Fruit fly (Drosophila melanogaster): ENCODE measurements around the gene Abd-B.

Abd-B gene

DNA sequence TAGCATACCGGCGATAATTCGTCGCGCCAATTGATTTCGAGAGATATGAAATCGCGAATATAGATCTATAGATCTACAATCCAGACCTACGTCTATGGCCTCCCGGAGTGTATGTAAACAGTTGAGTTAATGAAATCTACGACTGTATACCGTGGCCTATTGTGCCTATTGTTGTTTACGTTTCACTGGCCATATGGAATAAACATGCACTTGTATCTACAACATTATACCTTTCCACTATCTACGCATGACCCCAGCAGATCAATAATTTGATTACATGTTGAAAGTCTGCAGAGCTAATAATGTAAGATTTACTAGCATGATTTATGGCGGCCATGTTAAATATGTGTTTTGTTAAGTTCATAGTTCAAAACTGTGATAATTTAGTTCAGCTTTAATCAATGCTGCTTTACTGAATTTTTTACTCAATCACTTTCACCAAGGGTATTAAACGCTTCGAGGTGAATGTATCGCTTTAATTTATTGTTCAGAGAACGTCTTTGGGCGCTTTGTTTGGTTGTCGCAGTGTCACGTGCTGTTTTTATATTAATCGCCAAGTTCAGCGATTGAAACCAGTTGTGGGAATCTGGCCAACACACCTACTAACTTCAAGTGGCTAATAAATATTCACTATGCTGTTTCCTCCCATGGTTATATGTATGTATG is 9.1 kb upstream of the Abd-B start (continued):
- no peak for TF ChIP-seq CG8089 (GFP tag; optimal IDR thresholded peaks at IDR 0.05)
- TF ChIP-seq schlank (tag; optimal IDR thresholded peaks at IDR 0.05): peak; percentile 11
- no peak for TF ChIP-seq en (GFP tag; optimal IDR thresholded peaks at IDR 0.05)
- no peak for TF ChIP-seq Doc2 (GFP tag; IDR thresholded peaks at IDR 0.05)
- no peak for TF ChIP-seq ab (GFP tag; optimal IDR thresholded peaks at IDR 0.05)
- TF ChIP-seq vfl (GFP tag; optimal IDR thresholded peaks at IDR 0.05): no peak
- no peak for TF ChIP-seq caup (GFP tag; optimal IDR thresholded peaks at IDR 0.05; ENCODE audit: severe bottlenecking)
- no peak for TF ChIP-seq CG11696 (GFP tag; IDR thresholded peaks at IDR 0.05)
- no peak for TF ChIP-seq CG17912 (GFP tag; optimal IDR thresholded peaks at IDR 0.05)
- no peak for TF ChIP-seq MESR4 (GFP tag; optimal IDR thresholded peaks at IDR 0.05)
- TF ChIP-seq sens (GFP tag): peak; percentile 42
- TF ChIP-seq ttk (GFP tag; IDR thresholded peaks at IDR 0.05): no peak
- peak; percentile 20 for TF ChIP-seq D19B (GFP tag; optimal IDR thresholded peaks at IDR 0.05)
- TF ChIP-seq amos (GFP tag; IDR thresholded peaks at IDR 0.05; ENCODE audit: partially characterized antibody): no peak
- TF ChIP-seq abd-A (tag; optimal IDR thresholded peaks at IDR 0.05): no peak
- no peak for TF ChIP-seq chn (GFP tag; optimal IDR thresholded peaks at IDR 0.05)
- no peak for TF ChIP-seq Sox102F (GFP tag; optimal IDR thresholded peaks at IDR 0.05)
- TF ChIP-seq CG10654 (GFP tag; optimal IDR thresholded peaks at IDR 0.05): no peak
- peak; percentile 26 for TF ChIP-seq sug (tag; optimal IDR thresholded peaks at IDR 0.05)
- no peak for TF ChIP-seq zfh2 (GFP tag; optimal IDR thresholded peaks at IDR 0.05)
- no peak for TF ChIP-seq Dip3 (GFP tag; optimal IDR thresholded peaks at IDR 0.05)
- no peak for TF ChIP-seq vnd (GFP tag; IDR thresholded peaks at IDR 0.05; ENCODE audit: partially characterized antibody)
- no peak for TF ChIP-seq Aef1 (GFP tag; IDR thresholded peaks at IDR 0.05)
- TF ChIP-seq Usf (GFP tag; optimal IDR thresholded peaks at IDR 0.05): no peak
- no peak for TF ChIP-seq CG6272 (GFP tag; IDR thresholded peaks at IDR 0.05)
- TF ChIP-seq Rfx (GFP tag; IDR thresholded peaks at IDR 0.05): peak; percentile 35; the same call in 1 of the 2 replicates
- 0 out of 4 replicates have a peak, but pooled peaks have one; percentile 43 for TF ChIP-seq chinmo (GFP tag; IDR thresholded peaks at IDR 0.05; ENCODE audit: partially characterized antibody)
- no peak for TF ChIP-seq C15 (GFP tag; IDR thresholded peaks at IDR 0.05)
- TF ChIP-seq rib (GFP tag; IDR thresholded peaks at IDR 0.05): peak; percentile 39; the same call in 1 of the 2 replicates
- TF ChIP-seq CG1647 (GFP tag; optimal IDR thresholded peaks at IDR 0.05): no peak
- TF ChIP-seq NFAT (GFP tag; IDR thresholded peaks at IDR 0.05): peak; percentile 33; the same call in 1 of the 2 replicates
- TF ChIP-seq CG9932 (GFP tag; IDR thresholded peaks at IDR 0.05): no peak
- no peak for TF ChIP-seq tin (GFP tag; optimal IDR thresholded peaks at IDR 0.05)
- TF ChIP-seq psq (GFP tag; optimal IDR thresholded peaks at IDR 0.05): no peak
- no peak for TF ChIP-seq lab (GFP tag; optimal IDR thresholded peaks at IDR 0.05)
- TF ChIP-seq org-1 (GFP tag; optimal IDR thresholded peaks at IDR 0.05): no peak
- peak; percentile 63 for TF ChIP-seq sd (tag; optimal IDR thresholded peaks at IDR 0.05)
- TF ChIP-seq D19A (tag; optimal IDR thresholded peaks at IDR 0.05): peak; percentile 68
- no peak for TF ChIP-seq HLH54F (GFP tag; optimal IDR thresholded peaks at IDR 0.05)
- TF ChIP-seq vvl (GFP tag; IDR thresholded peaks at IDR 0.05): peak; percentile 33; the same call in 1 of the 2 replicates
- no peak for TF ChIP-seq CG4328 (GFP tag; optimal IDR thresholded peaks at IDR 0.05)
- TF ChIP-seq Nf-YA (GFP tag; IDR thresholded peaks at IDR 0.05): no peak
- peak; percentile 20 for TF ChIP-seq CG15011 (GFP tag; optimal IDR thresholded peaks at IDR 0.05)
- no peak for TF ChIP-seq pita (GFP tag; optimal IDR thresholded peaks at IDR 0.05)
- TF ChIP-seq CG1832 (GFP tag; optimal IDR thresholded peaks at IDR 0.05): no peak
- no peak for TF ChIP-seq CG32532 (GFP tag; IDR thresholded peaks at IDR 0.05)
- TF ChIP-seq CG31224 (GFP tag; IDR thresholded peaks at IDR 0.05): 0 out of 2 replicates have a peak, but pooled peaks have one; percentile 10
- peak; percentile 4 for TF ChIP-seq CG18619 (GFP tag; optimal IDR thresholded peaks at IDR 0.05)
- TF ChIP-seq CG4854 (GFP tag; optimal IDR thresholded peaks at IDR 0.05): no peak
- no peak for TF ChIP-seq kay (GFP tag; optimal IDR thresholded peaks at IDR 0.05)
- no peak for TF ChIP-seq CG10321 (GFP tag; IDR thresholded peaks at IDR 0.05)

All from whole organism, embryonic.